Fruit fly (Drosophila melanogaster): ENCODE results near the gene CG14042.

CG14042 gene

dm6 chr2L:4998260-4998560, 39.3 kb upstream of the CG14042 start (continued):
- no peak for TF ChIP-seq sc (optimal IDR thresholded peaks at IDR 0.05)
- no peak for TF ChIP-seq sc (GFP tag; optimal IDR thresholded peaks at IDR 0.05)
- no peak for TF ChIP-seq Neu2 (GFP tag; optimal IDR thresholded peaks at IDR 0.05; ENCODE audit: borderline replicate concordance)

- TF ChIP-seq CG12219 (GFP tag; optimal IDR thresholded peaks at IDR 0.05) (no peak), CG3995 (GFP tag; optimal IDR thresholded peaks at IDR 0.05) (no peak), kni (GFP tag; optimal IDR thresholded peaks at IDR 0.05) (no peak), CG1792 (GFP tag; optimal IDR thresholded peaks at IDR 0.05) (no peak), unpg (GFP tag; optimal IDR thresholded peaks at IDR 0.05) (no peak), Lim3 (GFP tag; IDR thresholded peaks at IDR 0.05) (no peak), zf30C (GFP tag; optimal IDR thresholded peaks at IDR 0.05) (no peak), gcm (GFP tag; optimal IDR thresholded peaks at IDR 0.05) (peak; percentile 46), CG9932 (GFP tag; IDR thresholded peaks at IDR 0.05) (no peak), eve (GFP tag; optimal IDR thresholded peaks at IDR 0.05) (peak in 1 of 2 experiments; percentile 37), Jarid2 (GFP tag; optimal IDR thresholded peaks at IDR 0.05) (no peak), CG9727 (GFP tag; optimal IDR thresholded peaks at IDR 0.05) (no peak), CG16815 (GFP tag; optimal IDR thresholded peaks at IDR 0.05) (no peak), Hey (tag; optimal IDR thresholded peaks at IDR 0.05) (no peak), dan (GFP tag; IDR thresholded peaks at IDR 0.05) (no peak), gsb (GFP tag; IDR thresholded peaks at IDR 0.05) (no peak), Mad (GFP tag; optimal IDR thresholded peaks at IDR 0.05) (no peak), CG30431 (GFP tag; optimal IDR thresholded peaks at IDR 0.05) (no peak), CG12769 (tag; optimal IDR thresholded peaks at IDR 0.05) (no peak), Sry-δ (GFP tag; optimal IDR thresholded peaks at IDR 0.05) (no peak), Ptx1 (GFP tag; IDR thresholded peaks at IDR 0.05) (no peak), Trl (optimal IDR thresholded peaks at IDR 0.05) (peak; percentile 23 to 55), Trl (GFP tag; optimal IDR thresholded peaks at IDR 0.05) (no peak), Dip3 (GFP tag; optimal IDR thresholded peaks at IDR 0.05) (no peak), CG1603 (tag; optimal IDR thresholded peaks at IDR 0.05) (no peak), HLH4C (GFP tag; IDR thresholded peaks at IDR 0.05; ENCODE audit: partially characterized antibody) (no peak), ab (GFP tag; optimal IDR thresholded peaks at IDR 0.05) (no peak), CG2202 (tag; optimal IDR thresholded peaks at IDR 0.05) (no peak), slbo (GFP tag; IDR thresholded peaks at IDR 0.05) (no peak), gce (GFP tag; IDR thresholded peaks at IDR 0.05) (no peak), CG33213 (GFP tag; optimal IDR thresholded peaks at IDR 0.05) (no peak), sug (tag; optimal IDR thresholded peaks at IDR 0.05) (peak; percentile 40), D19A (tag; optimal IDR thresholded peaks at IDR 0.05) (peak; percentile 86), CG8359 (GFP tag; optimal IDR thresholded peaks at IDR 0.05; ENCODE audit: borderline replicate concordance) (no peak), GATAe (GFP tag; conservative IDR thresholded peaks at IDR 0.05) (0 out of 2 replicates have a peak, but pooled peaks have one; percentile 29), CG3847 (GFP tag; IDR thresholded peaks at IDR 0.05) (no peak), CG6689 (GFP tag; IDR thresholded peaks at IDR 0.05) (no peak), CG10147 (GFP tag; optimal IDR thresholded peaks at IDR 0.05) (no peak), sd (tag; optimal IDR thresholded peaks at IDR 0.05) (peak; percentile 63), exex (tag; optimal IDR thresholded peaks at IDR 0.05) (peak; percentile 95), dm (GFP tag; optimal IDR thresholded peaks at IDR 0.05) (no peak), hb (GFP tag; IDR thresholded peaks at IDR 0.05; ENCODE audit: partially characterized antibody) (no peak), nau (GFP tag; optimal IDR thresholded peaks at IDR 0.05) (no peak), mirr (GFP tag; optimal IDR thresholded peaks at IDR 0.05) (peak; percentile 47), CG6813 (GFP tag; optimal IDR thresholded peaks at IDR 0.05) (no peak), Asciz (GFP tag; optimal IDR thresholded peaks at IDR 0.05) (no peak), pros (GFP tag; optimal IDR thresholded peaks at IDR 0.05) (peak; percentile 51)
Measured at dm6 chr2L:4998571-4999191, 38.8 kb upstream of the CG14042 start.
